Worm (Caenorhabditis elegans) whole organism, L4 larva: ENCODE results near the gene T03F6.3.

Source experiments
- F10B5.3 ChIP-seq: sonication (generic microtip); optimal IDR thresholded peaks from 2 replicates; lab custom pipeline; 2016; ENCODE audit warnings: mild to moderate bottlenecking, missing genetic modification characterization, missing compliant biosample characterization
- F37D6.2 ChIP-seq: sonication (generic microtip); optimal IDR thresholded peaks from 2 replicates; lab custom pipeline; 2016; ENCODE audit warnings: mild to moderate bottlenecking, missing genetic modification characterization, missing compliant biosample characterization
- R02D3.7 ChIP-seq: fragments of 150-350 bp; sonication (generic microtip); optimal IDR thresholded peaks from 3 replicates; lab custom pipeline; 2014; ENCODE audit warnings: missing biosample characterization, missing genetic modification characterization
- Y75B8A.6 ChIP-seq: fragments of 200-800 bp; sonication (Bioruptor generic); IDR thresholded peaks from 2 replicates; pipeline ENCODE4 v1.3.6; 2022; ENCODE audit warnings: missing genetic modification reagents, missing genetic modification characterization, missing compliant biosample characterization
- aly-2 ChIP-seq: sonication (generic microtip); optimal IDR thresholded peaks from 2 replicates; lab custom pipeline; 2018; ENCODE audit warnings: missing biosample characterization, missing genetic modification characterization
- arid-1 ChIP-seq: fragments of 200-800 bp; sonication (Bioruptor generic); conservative IDR thresholded peaks from 2 replicates; pipeline ENCODE4 v1.3.6; 2022; ENCODE audit warnings: missing genetic modification reagents, missing genetic modification characterization, missing compliant biosample characterization
- attf-4 ChIP-seq: sonication (generic microtip); optimal IDR thresholded peaks from 3 replicates; lab custom pipeline; 2017; ENCODE audit warnings: missing biosample characterization, missing genetic modification characterization
- ceh-20 ChIP-seq: fragments of 200-800 bp; sonication (Bioruptor generic); IDR thresholded peaks from 2 replicates; pipeline ENCODE4 v1.3.6; 2022; ENCODE audit warnings: missing genetic modification reagents, missing genetic modification characterization, missing compliant biosample characterization
- ceh-62 ChIP-seq: sonication (generic microtip); optimal IDR thresholded peaks from 2 replicates; lab custom pipeline; 2017; ENCODE audit warnings: missing biosample characterization, missing genetic modification characterization
- ces-1 ChIP-seq: fragments of 150-350 bp; sonication (generic microtip); optimal IDR thresholded peaks from 4 replicates; lab custom pipeline; 2014; ENCODE audit warnings: missing biosample characterization, missing genetic modification reagents, missing genetic modification characterization
- cey-2 ChIP-seq: sonication (generic microtip); optimal IDR thresholded peaks from 3 replicates; lab custom pipeline; 2017; ENCODE audit warnings: missing genetic modification characterization, mild to moderate bottlenecking, missing compliant biosample characterization, antibody characterized with exemption, borderline replicate concordance; ENCODE audit not compliant: insufficient read depth
- daf-16 ChIP-seq, 3 experiments: sonication (generic microtip); optimal IDR thresholded peaks; 2 replicates each; lab custom pipeline; 2016 to 2017; ENCODE audit warnings: missing genetic modification characterization in 3 of 3, missing genetic modification reagents in 3 of 3, mild to moderate bottlenecking in 2 of 3, missing compliant biosample characterization in 2 of 3, missing biosample characterization in 1 of 3, moderate library complexity in 1 of 3
- daf-8 ChIP-seq: fragments of 200-800 bp; sonication (Bioruptor generic); IDR thresholded peaks from 2 replicates; pipeline ENCODE4 v1.3.6; 2022; ENCODE audit warnings: missing genetic modification characterization, missing compliant biosample characterization
- dpl-1 ChIP-seq: fragments of 150-350 bp; optimal IDR thresholded peaks from 2 replicates; lab custom pipeline; 2014; ENCODE audit warnings: missing biosample characterization, missing genetic modification reagents, missing genetic modification characterization
- fkh-10 ChIP-seq: fragments of 150-350 bp; optimal IDR thresholded peaks from 2 replicates; lab custom pipeline; 2014; ENCODE audit warnings: missing biosample characterization, missing genetic modification reagents, missing genetic modification characterization
- hif-1 ChIP-seq, 2 experiments: sonication (generic microtip); optimal IDR thresholded peaks; 2 replicates each; lab custom pipeline; 2016 to 2017; ENCODE audit warnings: missing compliant biosample characterization in 2 of 2, missing genetic modification characterization in 2 of 2, missing genetic modification reagents in 2 of 2, missing genotype in 2 of 2, mild to moderate bottlenecking in 1 of 2
- hlh-11 ChIP-seq: fragments of 200-800 bp; sonication (Bioruptor generic); optimal IDR thresholded peaks from 2 replicates; lab custom pipeline; 2018; ENCODE audit warnings: mild to moderate bottlenecking, missing genetic modification characterization, missing compliant biosample characterization
- lim-7 ChIP-seq: fragments of 200-800 bp; sonication (Bioruptor generic); IDR thresholded peaks from 2 replicates; pipeline ENCODE4 v1.3.6; 2022; ENCODE audit warnings: missing genetic modification characterization, missing compliant biosample characterization
- lin-1 ChIP-seq: fragments of 200-800 bp; sonication (Bioruptor generic); IDR thresholded peaks from 2 replicates; pipeline ENCODE4 v1.3.6; 2022; ENCODE audit warnings: missing genetic modification reagents, missing genetic modification characterization, missing compliant biosample characterization
- lin-13 ChIP-seq: fragments of 150-350 bp; optimal IDR thresholded peaks from 2 replicates; lab custom pipeline; 2014; ENCODE audit warnings: missing biosample characterization, missing genetic modification reagents, missing genetic modification characterization
- lin-15B ChIP-seq: fragments of 150-350 bp; sonication (generic microtip); optimal IDR thresholded peaks from 3 replicates; lab custom pipeline; 2014; ENCODE audit warnings: missing biosample characterization, missing genetic modification characterization
- lin-29 ChIP-seq: fragments of 200-800 bp; sonication (Bioruptor generic); IDR thresholded peaks from 2 replicates; pipeline ENCODE4 v1.3.6; 2022; ENCODE audit warnings: missing genetic modification reagents, missing genetic modification characterization, missing compliant biosample characterization
- lin-38 ChIP-seq: fragments of 200-800 bp; sonication (Bioruptor generic); IDR thresholded peaks from 2 replicates; pipeline ENCODE4 v1.3.6; 2022; ENCODE audit warnings: missing genetic modification reagents, missing genetic modification characterization, missing compliant biosample characterization
- lsy-2 ChIP-seq, 2 experiments: fragments of 150-350 bp in 1 of 2; sonication (generic microtip) in 1 of 2; optimal IDR thresholded peaks; 2 replicates each; lab custom pipeline; 2014 to 2017; ENCODE audit warnings: missing biosample characterization in 2 of 2, missing genetic modification characterization in 2 of 2
- mdt-29 ChIP-seq: fragments of 200-800 bp; sonication (Bioruptor generic); IDR thresholded peaks from 2 replicates; pipeline ENCODE4 v1.3.6; 2022; ENCODE audit warnings: missing genetic modification reagents, missing genetic modification characterization, missing compliant biosample characterization
- mep-1 ChIP-seq: fragments of 150-350 bp; sonication (generic microtip); optimal IDR thresholded peaks from 3 replicates; lab custom pipeline; 2014; ENCODE audit warnings: missing biosample characterization, missing genetic modification characterization
- mes-2 ChIP-seq: sonication (generic microtip); optimal IDR thresholded peaks from 2 replicates; lab custom pipeline; 2016; ENCODE audit warnings: missing genotype, mild to moderate bottlenecking, missing genetic modification characterization, missing compliant biosample characterization; ENCODE audit not compliant: poor library complexity, severe bottlenecking
- mxl-2 ChIP-seq: fragments of 200-800 bp; sonication (Bioruptor generic); conservative IDR thresholded peaks from 2 replicates; pipeline ENCODE4 v1.3.6; 2022; ENCODE audit warnings: missing genetic modification reagents, missing genetic modification characterization, missing compliant biosample characterization
- mxl-3 ChIP-seq: fragments of 200-800 bp; sonication (Bioruptor generic); optimal IDR thresholded peaks from 2 replicates; lab custom pipeline; 2018; ENCODE audit warnings: mild to moderate bottlenecking, missing genetic modification characterization, missing compliant biosample characterization
- nhr-102 ChIP-seq: sonication (generic microtip); optimal IDR thresholded peaks from 2 replicates; lab custom pipeline; 2016; ENCODE audit warnings: mild to moderate bottlenecking, missing genetic modification characterization, moderate library complexity, missing compliant biosample characterization
- nhr-111 ChIP-seq: fragments of 200-800 bp; sonication (Bioruptor generic); optimal IDR thresholded peaks from 2 replicates; lab custom pipeline; 2018; ENCODE audit warnings: mild to moderate bottlenecking, missing genetic modification characterization, missing compliant biosample characterization
- nhr-237 ChIP-seq: sonication (generic microtip); optimal IDR thresholded peaks from 2 replicates; lab custom pipeline; 2017; ENCODE audit warnings: missing biosample characterization, missing genetic modification characterization
- nhr-6 ChIP-seq: fragments of 150-350 bp; optimal IDR thresholded peaks from 2 replicates; lab custom pipeline; 2014; ENCODE audit warnings: missing biosample characterization, missing genetic modification characterization
- nhr-77 ChIP-seq: fragments of 150-350 bp; optimal IDR thresholded peaks from 2 replicates; lab custom pipeline; 2014; ENCODE audit warnings: missing biosample characterization, missing genetic modification characterization
- sdz-12 ChIP-seq: fragments of 200-800 bp; sonication (Bioruptor generic); optimal IDR thresholded peaks from 2 replicates; lab custom pipeline; 2018; ENCODE audit warnings: mild to moderate bottlenecking, missing genetic modification characterization, missing compliant biosample characterization
- snpc-4 ChIP-seq: fragments of 150-350 bp; optimal IDR thresholded peaks from 2 replicates; lab custom pipeline; 2014; ENCODE audit warnings: missing biosample characterization, missing genetic modification characterization
- spr-1 ChIP-seq: sonication (generic microtip); optimal IDR thresholded peaks from 2 replicates; lab custom pipeline; 2016; ENCODE audit warnings: mild to moderate bottlenecking, missing genetic modification characterization, missing compliant biosample characterization
- tag-97 ChIP-seq: fragments of 200-800 bp; sonication (Bioruptor generic); IDR thresholded peaks from 2 replicates; pipeline ENCODE4 v1.3.6; 2022; ENCODE audit warnings: missing genetic modification characterization, missing compliant biosample characterization
- tra-1 ChIP-seq: fragments of 200-800 bp; sonication (Bioruptor generic); IDR thresholded peaks from 2 replicates; pipeline ENCODE4 v1.3.6; 2022; ENCODE audit warnings: missing genetic modification reagents, missing genetic modification characterization, missing compliant biosample characterization
- unc-39 ChIP-seq: sonication (generic microtip); optimal IDR thresholded peaks from 2 replicates; lab custom pipeline; 2017; ENCODE audit warnings: missing biosample characterization, missing genetic modification characterization
- zag-1 ChIP-seq: fragments of 150-350 bp; optimal IDR thresholded peaks from 2 replicates; lab custom pipeline; 2014; ENCODE audit warnings: missing biosample characterization, missing genetic modification characterization
- zfp-3 ChIP-seq: fragments of 200-800 bp; sonication (Bioruptor generic); conservative IDR thresholded peaks from 2 replicates; pipeline ENCODE4 v1.3.6; 2022; ENCODE audit warnings: missing genetic modification reagents, missing genetic modification characterization, missing compliant biosample characterization
- ztf-11 ChIP-seq: fragments of 150-350 bp; optimal IDR thresholded peaks from 2 replicates; lab custom pipeline; 2014; ENCODE audit warnings: missing biosample characterization, missing genetic modification characterization

The T03F6.3 gene

ce11 chrIII:13435570-13435969 is 46.4 kb downstream of the T03F6.3 start, which contains the start of gene F45G2.8:
F45G2.8 (minus strand) TSS chrIII:13435670.
- TF ChIP-seq ces-1 (GFP tag; lab: Kevin White, UChicago) (no peak), hlh-11 (tag; lab: Kevin White, UChicago) (no peak), F10B5.3 (tag; lab: Kevin White, UChicago) (no peak), tag-97 (GFP tag; lab: Robert Waterston, UW) (no peak), mep-1 (tag; lab: Kevin White, UChicago) (no peak), unc-39 (no peak), zag-1 (tag; lab: Kevin White, UChicago) (no peak), mdt-29 (GFP tag; lab: Robert Waterston, UW) (no peak), zfp-3 (no peak), ceh-20 (GFP tag; lab: Robert Waterston, UW) (no peak), lim-7 (GFP tag; lab: Robert Waterston, UW) (no peak), lsy-2 (tag; optimal IDR thresholded peaks at IDR 0.05; lab: Kevin White, UChicago) (no peak), spr-1 (no peak), attf-4 (tag; lab: Kevin White, UChicago) (no peak), ceh-62 (tag; lab: Kevin White, UChicago) (no peak), lin-13 (GFP tag; lab: Kevin White, UChicago) (no peak), ztf-11 (tag; lab: Kevin White, UChicago) (no peak)

ce11 chrIII:13436843-13437242 is 47.6 kb downstream of the T03F6.3 start, which contains the start of gene F45G2.9:
F45G2.9 (minus strand) TSS chrIII:13436943.
- TF ChIP-seq hif-1 (tag; optimal IDR thresholded peaks at IDR 0.05; lab: Kevin White, UChicago) (no peak), cey-2 (tag; lab: Kevin White, UChicago) (no peak), nhr-6 (tag; lab: Kevin White, UChicago) (no peak), tra-1 (GFP tag; lab: Robert Waterston, UW) (no peak), R02D3.7 (tag; lab: Kevin White, UChicago) (no peak), arid-1 (GFP tag; lab: Robert Waterston, UW) (no peak), F37D6.2 (no peak), mxl-2 (no peak), lsy-2 (tag; optimal IDR thresholded peaks at IDR 0.05; lab: Kevin White, UChicago) (no peak), mdt-29 (GFP tag; lab: Robert Waterston, UW) (no peak), lin-29 (no peak), lin-1 (GFP tag; lab: Robert Waterston, UW) (no peak), sdz-12 (no peak), mxl-3 (GFP tag; lab: Kevin White, UChicago) (no peak), nhr-102 (tag; lab: Kevin White, UChicago) (no peak), nhr-237 (tag; lab: Kevin White, UChicago) (no peak), nhr-111 (GFP tag; lab: Kevin White, UChicago) (no peak), fkh-10 (GFP tag; lab: Kevin White, UChicago) (no peak), lin-15B (tag; lab: Kevin White, UChicago) (no peak)

ce11 chrIII:13439415-13439814 is 50.2 kb downstream of the T03F6.3 start, which contains the start of gene ciao-2B:
ciao-2B (minus strand) TSS chrIII:13439544.
- TF ChIP-seq dpl-1 (GFP tag; lab: Kevin White, UChicago), result peak; percentile 80
- no peak for TF ChIP-seq daf-8
- peak in 1 of 2 experiments; percentile 69 for TF ChIP-seq lsy-2 (tag; optimal IDR thresholded peaks at IDR 0.05; lab: Kevin White, UChicago)
- no peak for TF ChIP-seq arid-1 (GFP tag; lab: Robert Waterston, UW)
- TF ChIP-seq hif-1 (tag; optimal IDR thresholded peaks at IDR 0.05; lab: Kevin White, UChicago), result peak in 1 of 2 experiments; percentile 64
- TF ChIP-seq daf-16 (GFP tag; optimal IDR thresholded peaks at IDR 0.05; lab: Kevin White, UChicago), result no peak
- peak; percentile 37 for TF ChIP-seq daf-16 (tag; optimal IDR thresholded peaks at IDR 0.05; lab: Kevin White, UChicago)
- no peak for TF ChIP-seq Y75B8A.6 (GFP tag; lab: Robert Waterston, UW)
- TF ChIP-seq sdz-12, result no peak
- no peak for TF ChIP-seq snpc-4 (tag; lab: Kevin White, UChicago)
- TF ChIP-seq nhr-77 (tag; lab: Kevin White, UChicago), result peak; percentile 7
- peak; percentile 88 for TF ChIP-seq mes-2 (tag; lab: Kevin White, UChicago)
- TF ChIP-seq lin-29, result no peak
- peak; percentile 40; the same call in 1 of the 2 replicates for TF ChIP-seq lin-38 (GFP tag; lab: Robert Waterston, UW)
- no peak for TF ChIP-seq aly-2 (tag; lab: Kevin White, UChicago)
